Fruit fly (Drosophila melanogaster) whole organism, embryonic: ENCODE results near the gene Cul3.
A peak's percentile ranks its signal among the peaks of the same experiment; 100 is the strongest.

Experiments used
- Awh ChIP-seq: fragments of 200-800 bp; sonication (Bioruptor generic); IDR thresholded peaks from 2 replicates; pipeline ENCODE4, ENCODE4 v1.3.6; 2022; ENCODE audit warnings: missing biosample characterization, missing genetic modification characterization
- CG11504 ChIP-seq: fragments of 200-800 bp; sonication (Bioruptor generic); optimal IDR thresholded peaks from 3 replicates; lab custom pipeline; 2019; ENCODE audit warnings: missing biosample characterization, mild to moderate bottlenecking, missing genetic modification characterization, moderate library complexity
- CG12391 ChIP-seq: fragments of 200-800 bp; sonication (Bioruptor generic); optimal IDR thresholded peaks from 3 replicates; lab custom pipeline; 2018; ENCODE audit warnings: missing biosample characterization, mild to moderate bottlenecking, missing genetic modification characterization, moderate library complexity
- CG13424 ChIP-seq: fragments of 200-800 bp; sonication (Bioruptor generic); optimal IDR thresholded peaks from 2 replicates; lab custom pipeline; 2019; ENCODE audit warnings: missing biosample characterization, mild to moderate bottlenecking, missing genetic modification characterization, moderate library complexity
- CG14965 ChIP-seq: fragments of 200-800 bp; sonication (Bioruptor generic); optimal IDR thresholded peaks from 2 replicates; lab custom pipeline; 2016; ENCODE audit warnings: missing biosample characterization, missing genetic modification characterization, borderline replicate concordance
- CG15479 ChIP-seq: fragments of 200-800 bp; sonication (Bioruptor generic); optimal IDR thresholded peaks from 3 replicates; lab custom pipeline; 2019; ENCODE audit warnings: missing biosample characterization, mild to moderate bottlenecking, missing genetic modification characterization, moderate library complexity
- CG1603 ChIP-seq: fragments of 200-800 bp; sonication (Bioruptor generic); optimal IDR thresholded peaks from 2 replicates; lab custom pipeline; 2019; ENCODE audit warnings: missing biosample characterization, mild to moderate bottlenecking, missing genetic modification characterization, moderate library complexity
- CG3163 ChIP-seq: fragments of 200-800 bp; sonication (Bioruptor generic); optimal IDR thresholded peaks from 3 replicates; lab custom pipeline; 2016; ENCODE audit warnings: missing biosample characterization, missing genetic modification characterization
- CG33213 ChIP-seq: fragments of 200-800 bp; sonication (Bioruptor generic); optimal IDR thresholded peaks from 3 replicates; lab custom pipeline; 2016; ENCODE audit warnings: missing biosample characterization, missing genetic modification characterization
- CG4404 ChIP-seq: fragments of 200-800 bp; sonication (Bioruptor generic); IDR thresholded peaks from 2 replicates; pipeline ENCODE4 v1.3.6; 2022; ENCODE audit warnings: missing biosample characterization, missing genetic modification characterization
- CG4424 ChIP-seq: fragments of 200-800 bp; sonication (Bioruptor generic); optimal IDR thresholded peaks from 3 replicates; lab custom pipeline; 2016; ENCODE audit warnings: missing biosample characterization, missing genetic modification characterization
- CG6254 ChIP-seq: fragments of 200-800 bp; sonication (Bioruptor generic); optimal IDR thresholded peaks from 3 replicates; lab custom pipeline; 2017; ENCODE audit warnings: mild to moderate bottlenecking, missing biosample characterization, missing genetic modification reagents, missing genetic modification characterization
- CG7745 ChIP-seq: fragments of 200-800 bp; sonication (Bioruptor generic); optimal IDR thresholded peaks from 2 replicates; lab custom pipeline; 2018; ENCODE audit warnings: missing biosample characterization, mild to moderate bottlenecking, missing genetic modification characterization, moderate library complexity
- CG7839 ChIP-seq: fragments of 200-800 bp; sonication (Bioruptor generic); optimal IDR thresholded peaks from 3 replicates; lab custom pipeline; 2018; ENCODE audit warnings: missing biosample characterization, mild to moderate bottlenecking, missing genetic modification characterization, moderate library complexity
- CG9727 ChIP-seq: fragments of 200-800 bp; sonication (Bioruptor generic); optimal IDR thresholded peaks from 3 replicates; lab custom pipeline; 2017; ENCODE audit warnings: missing biosample characterization, mild to moderate bottlenecking, missing genetic modification characterization
- Dref ChIP-seq: fragments of 200-800 bp; sonication (Bioruptor generic); IDR thresholded peaks from 2 replicates; pipeline ENCODE4 v1.3.6; 2022; ENCODE audit warnings: missing biosample characterization, missing genetic modification characterization
- Drgx ChIP-seq: fragments of 200-800 bp; sonication (Bioruptor generic); IDR thresholded peaks from 2 replicates; pipeline ENCODE4 v1.3.6; 2022; ENCODE audit warnings: missing biosample characterization, missing genetic modification characterization
- HLHmδ ChIP-seq: fragments of 200-800 bp; sonication (Bioruptor generic); optimal IDR thresholded peaks from 2 replicates; lab custom pipeline; 2018; ENCODE audit warnings: missing biosample characterization, mild to moderate bottlenecking, missing genetic modification characterization, moderate library complexity
- Kr ChIP-seq: fragments of 200-800 bp; sonication (Bioruptor generic); optimal IDR thresholded peaks from 2 replicates; lab custom pipeline; 2017; ENCODE audit warnings: missing biosample characterization, mild to moderate bottlenecking, missing genetic modification characterization
- MESR4 ChIP-seq: fragments of 200-800 bp; sonication (Bioruptor generic); optimal IDR thresholded peaks from 2 replicates; lab custom pipeline; 2018; ENCODE audit warnings: missing biosample characterization, mild to moderate bottlenecking, missing genetic modification characterization, moderate library complexity
- Med ChIP-seq: fragments of 200-800 bp; sonication (Bioruptor generic); peaks from one replicate; lab custom pipeline; 2016; ENCODE audit warnings: missing biosample characterization, missing genetic modification characterization, mild to moderate bottlenecking, inconsistent platforms, moderate library complexity
- NfI ChIP-seq: fragments of 200-800 bp; sonication (Bioruptor generic); optimal IDR thresholded peaks from 3 replicates; lab custom pipeline; 2018; ENCODE audit warnings: missing biosample characterization, mild to moderate bottlenecking, missing genetic modification characterization, moderate library complexity
- Sin3A ChIP-seq: fragments of >200 bp; optimal IDR thresholded peaks from 2 replicates; lab custom pipeline; 2018
- Six4 ChIP-seq: fragments of 200-800 bp; sonication (Bioruptor generic); optimal IDR thresholded peaks from 2 replicates; lab custom pipeline; 2016; ENCODE audit warnings: missing biosample characterization, missing genetic modification characterization
- Sry-β ChIP-seq: fragments of 200-800 bp; sonication (Bioruptor generic); optimal IDR thresholded peaks from 2 replicates; lab custom pipeline; 2018; ENCODE audit warnings: missing biosample characterization, mild to moderate bottlenecking, missing genetic modification characterization, moderate library complexity
- ac ChIP-seq: fragments of 200-800 bp; sonication (Bioruptor generic); optimal IDR thresholded peaks from 3 replicates; lab custom pipeline; 2017; ENCODE audit warnings: missing biosample characterization, mild to moderate bottlenecking, missing genetic modification characterization
- amos ChIP-seq: fragments of 200-800 bp; sonication (Bioruptor generic); IDR thresholded peaks from 2 replicates; pipeline ENCODE4 v1.3.6; 2022; ENCODE audit warnings: missing biosample characterization, missing genetic modification characterization; ENCODE audit not compliant: partially characterized antibody
- ase ChIP-seq: fragments of 200-800 bp; sonication (Bioruptor generic); IDR thresholded peaks from 3 replicates; pipeline ENCODE4 v1.3.6; 2022; ENCODE audit warnings: missing biosample characterization, missing genetic modification characterization
- btn ChIP-seq: fragments of 200-800 bp; sonication (Bioruptor generic); optimal IDR thresholded peaks from 2 replicates; lab custom pipeline; 2016; ENCODE audit warnings: missing biosample characterization, missing genetic modification characterization
- crol ChIP-seq: fragments of 200-800 bp; sonication (Bioruptor generic); IDR thresholded peaks from 2 replicates; pipeline ENCODE4 v1.3.6; 2022; ENCODE audit warnings: missing biosample characterization, missing genetic modification characterization
- dysf ChIP-seq: fragments of 200-800 bp; sonication (Bioruptor generic); IDR thresholded peaks from 3 replicates; pipeline ENCODE4 v1.3.6; 2022; ENCODE audit warnings: missing biosample characterization, missing genetic modification characterization
- fd64A ChIP-seq: fragments of 200-800 bp; sonication (Bioruptor generic); optimal IDR thresholded peaks from 3 replicates; lab custom pipeline; 2018; ENCODE audit warnings: missing biosample characterization, mild to moderate bottlenecking, missing genetic modification characterization
- gem ChIP-seq: fragments of 200-800 bp; sonication (Bioruptor generic); optimal IDR thresholded peaks from 2 replicates; lab custom pipeline; 2019; ENCODE audit warnings: missing biosample characterization, mild to moderate bottlenecking, missing genetic modification characterization, moderate library complexity
- grn ChIP-seq: fragments of 200-800 bp; sonication (Bioruptor generic); optimal IDR thresholded peaks from 3 replicates; lab custom pipeline; 2017; ENCODE audit warnings: missing biosample characterization, missing genetic modification characterization
- hkb ChIP-seq, 2 experiments: fragments of 200-800 bp in 1 of 2; fragments of >200 bp in 1 of 2; sonication (Bioruptor generic) in 1 of 2; IDR thresholded peaks in 1 of 2; optimal IDR thresholded peaks in 1 of 2; 2 replicates each; pipeline versions ENCODE4 v1.3.6 to Lab custom; 2017 to 2022; ENCODE audit warnings: missing biosample characterization in 1 of 2, missing genetic modification characterization in 1 of 2
- insv ChIP-seq, 2 experiments: fragments of 200-800 bp; sonication (Bioruptor generic); optimal IDR thresholded peaks; 3 replicates each; lab custom pipeline; 2016 to 2018; ENCODE audit warnings: missing biosample characterization in 2 of 2, missing genetic modification characterization in 2 of 2
- lola ChIP-seq, 3 experiments: fragments of >200 bp in 2 of 3; fragments of 200-800 bp in 1 of 3; sonication (Bioruptor generic) in 1 of 3; optimal IDR thresholded peaks; 2 replicates each; lab custom pipeline; 2017 to 2019; ENCODE audit warnings: missing biosample characterization in 3 of 3, missing genetic modification characterization in 3 of 3, mild to moderate bottlenecking in 1 of 3, moderate library complexity in 1 of 3
- nom ChIP-seq: fragments of 200-800 bp; sonication (Bioruptor generic); optimal IDR thresholded peaks from 2 replicates; lab custom pipeline; 2017; ENCODE audit warnings: missing biosample characterization, missing genetic modification characterization, mild to moderate bottlenecking, moderate library complexity, missing genetic modification reagents
- prd ChIP-seq, 3 experiments: fragments of >200 bp in 2 of 3; fragments of 200-800 bp in 1 of 3; sonication (Bioruptor generic) in 1 of 3; optimal IDR thresholded peaks in 2 of 3; IDR thresholded peaks in 1 of 3; 2 replicates in 2 of 3; 3 replicates in 1 of 3; pipeline versions ENCODE4 v1.3.6 to Lab custom; 2017 to 2022; ENCODE audit warnings: missing biosample characterization in 1 of 3, missing genetic modification characterization in 1 of 3
- pzg ChIP-seq: fragments of 200-800 bp; sonication (Bioruptor generic); optimal IDR thresholded peaks from 3 replicates; lab custom pipeline; 2018; ENCODE audit warnings: missing biosample characterization, mild to moderate bottlenecking, missing genetic modification characterization, moderate library complexity
- schlank ChIP-seq: fragments of 200-800 bp; sonication (Bioruptor generic); optimal IDR thresholded peaks from 2 replicates; lab custom pipeline; 2018; ENCODE audit warnings: missing biosample characterization, mild to moderate bottlenecking, missing genetic modification characterization
- sd ChIP-seq: fragments of 200-800 bp; sonication (Bioruptor generic); optimal IDR thresholded peaks from 3 replicates; lab custom pipeline; 2018; ENCODE audit warnings: missing biosample characterization, mild to moderate bottlenecking, missing genetic modification characterization, moderate library complexity
- sens ChIP-seq: fragments of 200-800 bp; sonication (Bioruptor generic); peaks from one replicate; lab custom pipeline; 2016; ENCODE audit warnings: missing biosample characterization, missing genetic modification characterization
- sisA ChIP-seq: fragments of 200-800 bp; sonication (Bioruptor generic); IDR thresholded peaks from 2 replicates; pipeline ENCODE4 v1.3.6; 2022; ENCODE audit warnings: missing biosample characterization, missing genetic modification characterization
- vfl ChIP-seq: fragments of 200-800 bp; sonication (Bioruptor generic); optimal IDR thresholded peaks from 2 replicates; lab custom pipeline; 2016; ENCODE audit warnings: missing biosample characterization, missing genetic modification characterization
- vvl ChIP-seq: fragments of 200-800 bp; sonication (Bioruptor generic); IDR thresholded peaks from 2 replicates; pipeline ENCODE4 v1.3.6; 2022; ENCODE audit warnings: missing biosample characterization, missing genetic modification characterization
- zf30C ChIP-seq: fragments of 200-800 bp; sonication (Bioruptor generic); optimal IDR thresholded peaks from 3 replicates; lab custom pipeline; 2018; ENCODE audit warnings: missing biosample characterization, mild to moderate bottlenecking, missing genetic modification characterization

Cul3 gene

DNA sequence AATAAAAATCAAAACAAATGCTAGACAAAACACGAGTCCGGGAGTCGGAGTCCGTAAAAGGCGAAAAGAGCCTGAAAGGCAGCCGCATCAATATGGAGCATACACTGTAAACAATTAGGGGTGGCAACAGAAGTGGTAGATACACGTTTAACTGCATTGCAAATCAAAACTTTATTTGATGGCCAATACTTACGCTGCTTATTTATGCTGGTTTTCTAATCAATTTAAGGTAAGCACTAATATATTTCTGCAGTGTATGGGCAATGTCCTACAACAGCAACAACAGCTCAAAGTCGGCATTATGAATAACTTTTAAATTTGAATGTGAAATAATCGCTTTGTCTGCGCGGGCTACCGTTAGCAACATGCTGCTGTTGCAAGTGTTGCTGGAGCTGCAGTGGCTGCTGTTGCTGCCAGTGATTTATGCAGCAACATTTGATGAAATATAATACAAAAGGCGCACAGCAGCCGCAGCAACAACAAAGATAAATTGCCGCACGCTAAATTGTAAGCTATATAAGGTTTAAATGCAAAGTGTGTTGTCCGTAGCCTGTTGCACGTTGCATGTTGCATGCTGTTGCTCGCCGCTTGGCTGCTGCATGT lies 1.8 kb upstream of the Cul3 start (continued):
- TF ChIP-seq sd (no peak), fd64A (GFP tag; lab: Kevin White, UChicago) (no peak), CG7745 (tag; lab: Kevin White, UChicago) (no peak), lola (GFP tag; optimal IDR thresholded peaks at IDR 0.05; lab: Kevin White, UChicago) (no peak), Sin3A (no peak), pzg (GFP tag; lab: Kevin White, UChicago) (no peak), gem (peak; percentile 25), CG11504 (peak; percentile 95), amos (no peak), CG7839 (tag; lab: Kevin White, UChicago) (no peak), CG33213 (GFP tag; lab: Kevin White, UChicago) (no peak), CG3163 (GFP tag; lab: Kevin White, UChicago) (no peak), CG4424 (GFP tag; lab: Kevin White, UChicago) (peak; percentile 15), CG1603 (tag; lab: Kevin White, UChicago) (peak; percentile 39), Kr (GFP tag; lab: Kevin White, UChicago) (no peak), ase (GFP tag; lab: Robert Waterston, UW) (no peak), prd (optimal IDR thresholded peaks at IDR 0.05; lab: Kevin White, UChicago) (no peak), prd (GFP tag; IDR thresholded peaks at IDR 0.05; lab: Robert Waterston, UW) (peak; percentile 11; the same call in 1 of the 3 replicates), NfI (GFP tag; lab: Kevin White, UChicago) (no peak), Drgx (GFP tag; lab: Robert Waterston, UW) (0 out of 2 replicates have a peak, but pooled peaks have one; percentile 31), Dref (no peak), btn (no peak), vvl (GFP tag; lab: Robert Waterston, UW) (no peak), CG4404 (GFP tag; lab: Robert Waterston, UW) (0 out of 2 replicates have a peak, but pooled peaks have one; percentile 19), sens (GFP tag; lab: Kevin White, UChicago) (peak; percentile 77), CG12391 (tag; lab: Kevin White, UChicago) (no peak), ac (GFP tag; lab: Kevin White, UChicago) (no peak), CG14965 (GFP tag; lab: Kevin White, UChicago) (no peak), MESR4 (GFP tag; lab: Kevin White, UChicago) (no peak), Six4 (GFP tag; lab: Kevin White, UChicago) (no peak), crol (GFP tag; lab: Robert Waterston, UW) (no peak), sisA (peak; percentile 14; the same call in 1 of the 2 replicates)

DNA sequence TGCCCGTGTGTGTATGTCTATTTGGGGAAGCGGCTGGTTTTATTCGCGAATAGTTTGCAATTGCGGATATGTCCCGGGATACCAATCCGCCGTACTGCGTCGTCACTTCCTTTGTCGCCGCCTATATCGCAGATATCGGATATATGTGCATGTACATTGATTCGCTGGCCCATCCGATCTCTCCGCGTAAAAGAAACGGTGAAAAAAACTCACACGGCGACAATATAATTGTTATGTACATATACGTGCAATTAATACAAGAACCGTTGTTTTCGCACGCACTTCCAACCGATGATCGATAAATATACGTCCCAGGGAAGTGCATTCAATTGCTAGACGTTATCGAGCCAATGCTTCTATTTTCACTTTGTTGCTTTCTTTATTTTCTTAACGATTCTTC lies 488 bp downstream of the Cul3 start:
- no peak for TF ChIP-seq vfl (GFP tag; lab: Kevin White, UChicago)
- TF ChIP-seq Awh, result 0 out of 2 replicates have a peak, but pooled peaks have one; percentile 16
- peak; percentile 21 for TF ChIP-seq CG15479 (GFP tag; lab: Kevin White, UChicago)
- TF ChIP-seq Med (GFP tag; lab: Kevin White, UChicago), result peak; percentile 41
- peak; percentile 8 for TF ChIP-seq nom (GFP tag; lab: Kevin White, UChicago)
- no peak for TF ChIP-seq grn
- TF ChIP-seq, all 482 proteins: peak for 4

DNA sequence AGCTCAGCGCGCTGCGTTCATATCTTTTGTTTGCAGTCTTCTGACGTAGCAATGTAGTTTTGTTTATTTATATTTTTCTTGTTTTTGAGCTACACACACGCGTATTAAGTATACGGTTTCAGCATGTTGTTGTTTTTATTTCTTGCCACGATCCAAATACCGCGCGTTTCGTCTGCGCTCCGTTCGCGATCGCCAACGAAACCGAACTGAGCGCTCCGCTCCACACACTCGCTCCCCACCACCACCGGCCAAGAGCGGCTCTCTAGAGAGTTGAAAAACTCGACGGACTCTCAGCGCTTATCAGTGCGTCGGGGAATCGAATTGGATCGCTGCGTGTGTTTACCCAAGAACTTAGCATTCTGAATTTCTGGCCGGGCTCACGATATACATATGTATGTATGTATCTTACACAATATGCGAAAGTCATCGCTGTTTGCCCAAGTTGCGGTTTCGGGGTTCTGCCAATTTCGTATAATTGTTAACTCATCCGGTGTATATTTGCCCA lies 7.3 kb downstream of the Cul3 start, which contains the start of gene yuri:
TSS of gene yuri (minus strand) at position 210 of the 505 bp plus-strand sequence.
- TF ChIP-seq hkb (optimal IDR thresholded peaks at IDR 0.05; lab: Kevin White, UChicago) (no peak), hkb (GFP tag; IDR thresholded peaks at IDR 0.05; lab: Robert Waterston, UW) (peak; percentile 67), CG6254 (GFP tag; lab: Kevin White, UChicago) (peak; percentile 67), btn (no peak), vvl (GFP tag; lab: Robert Waterston, UW) (peak; percentile 74; the same call in 1 of the 2 replicates), HLHmδ (GFP tag; lab: Kevin White, UChicago) (peak; percentile 89), insv (GFP tag; optimal IDR thresholded peaks at IDR 0.05; lab: Kevin White, UChicago) (peak in 1 of 2 experiments; percentile 87), nom (GFP tag; lab: Kevin White, UChicago) (peak; percentile 86), Sry-β (GFP tag; lab: Kevin White, UChicago) (no peak), CG9727 (GFP tag; lab: Kevin White, UChicago) (peak; percentile 36), zf30C (peak; percentile 10), CG13424 (tag; lab: Kevin White, UChicago) (no peak), schlank (tag; lab: Kevin White, UChicago) (peak; percentile 41), dysf (peak; percentile 41; the same call in 1 of the 3 replicates)
